Worm (Caenorhabditis elegans) whole organism, L2 larva: ENCODE data around the gene T19H12.6.

ENCODE experiments used
- aly-2 ChIP-seq: fragments of 150-350 bp; optimal IDR thresholded peaks from 2 replicates; lab custom pipeline; 2014; ENCODE audit warnings: missing biosample characterization, missing genetic modification characterization
- lin-11 ChIP-seq: fragments of 150-350 bp; sonication (generic microtip); optimal IDR thresholded peaks from 2 replicates; lab custom pipeline; 2014; ENCODE audit warnings: missing biosample characterization, missing genetic modification characterization, inconsistent platforms, mixed read lengths
- nhr-10 ChIP-seq: sonication (generic microtip); optimal IDR thresholded peaks from 2 replicates; lab custom pipeline; 2017; ENCODE audit warnings: missing biosample characterization, missing genetic modification characterization
- nhr-237 ChIP-seq: fragments of 150-350 bp; optimal IDR thresholded peaks from 2 replicates; lab custom pipeline; 2014; ENCODE audit warnings: missing biosample characterization, missing genetic modification characterization
- sem-4 ChIP-seq: fragments of 150-350 bp; optimal IDR thresholded peaks from 2 replicates; lab custom pipeline; 2014; ENCODE audit warnings: missing biosample characterization, missing genetic modification reagents, missing genetic modification characterization
- unc-62 ChIP-seq: fragments of 150-350 bp; optimal IDR thresholded peaks from 2 replicates; lab custom pipeline; 2014; ENCODE audit warnings: missing biosample characterization, missing genetic modification reagents, missing genetic modification characterization
- ztf-11 ChIP-seq: sonication (generic microtip); optimal IDR thresholded peaks from 2 replicates; lab custom pipeline; 2017; ENCODE audit warnings: missing biosample characterization, missing genetic modification characterization
- ztf-4 ChIP-seq: fragments of 150-350 bp; optimal IDR thresholded peaks from 2 replicates; lab custom pipeline; 2014; ENCODE audit warnings: missing biosample characterization, missing genetic modification characterization

DNA sequence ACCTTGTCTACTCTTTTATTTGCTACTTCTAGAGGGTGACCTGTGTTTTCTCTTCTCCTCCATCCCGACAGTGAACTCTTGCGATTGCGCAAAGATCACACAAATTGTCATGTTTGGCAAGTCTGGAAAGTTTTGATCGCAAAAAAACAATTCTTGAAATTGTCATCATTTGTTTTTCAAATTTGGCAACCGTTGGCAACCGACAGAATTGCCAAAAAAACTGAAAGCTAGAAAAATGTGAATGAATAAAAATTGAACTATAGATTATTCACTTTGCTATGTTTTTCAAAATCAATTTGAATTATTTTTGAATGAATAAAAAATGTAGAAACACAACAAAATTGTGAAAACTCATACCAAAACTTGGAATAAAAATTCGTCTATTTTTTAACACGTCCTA is 17.5 kb upstream of the T19H12.6 start, which contains the start of gene ugt-11:
- TF ChIP-seq nhr-10 (tag; lab: Kevin White, UChicago) (no peak), aly-2 (no peak), nhr-237 (no peak), lin-11 (tag; lab: Kevin White, UChicago) (no peak), ztf-4 (no peak), sem-4 (tag; lab: Kevin White, UChicago) (no peak), ztf-11 (no peak), unc-62 (GFP tag; lab: Kevin White, UChicago) (no peak)
